Worm (Caenorhabditis elegans): ENCODE data around the gene fbxb-77.
A peak's percentile ranks its signal among the peaks of the same experiment; 100 is the strongest.

Gene fbxb-77

ce11 chrIV:4745422-4745821 is 10.5 kb downstream of the fbxb-77 start, which contains the start of gene timm-17B.1 (continued):
- TF ChIP-seq daf-19 (GFP tag; conservative IDR thresholded peaks at IDR 0.05), result no peak
- TF ChIP-seq ceh-62 (tag; optimal IDR thresholded peaks at IDR 0.05), result no peak
- no peak for TF ChIP-seq F10B5.3 (tag; optimal IDR thresholded peaks at IDR 0.05)
- peak; percentile 59 for TF ChIP-seq hlh-30 (tag; optimal IDR thresholded peaks at IDR 0.05; ENCODE audit: insufficient read depth)
- peak; percentile 22 for TF ChIP-seq nhr-11 (tag; optimal IDR thresholded peaks at IDR 0.05)
- TF ChIP-seq dve-1 (tag; optimal IDR thresholded peaks at IDR 0.05; ENCODE audit: insufficient read depth), result peak; percentile 79
- peak; percentile 57 for TF ChIP-seq hlh-11 (tag; optimal IDR thresholded peaks at IDR 0.05)
- no peak for TF ChIP-seq aha-1 (tag)
- TF ChIP-seq Y75B8A.6 (GFP tag; IDR thresholded peaks at IDR 0.05), result no peak
- TF ChIP-seq mep-1 (tag; optimal IDR thresholded peaks at IDR 0.05), result peak; percentile 73
- peak; percentile 57 for TF ChIP-seq nhr-102 (tag; optimal IDR thresholded peaks at IDR 0.05)
- no peak for TF ChIP-seq ceh-32 (tag; optimal IDR thresholded peaks at IDR 0.05; ENCODE audit: poor library complexity)
- no peak for TF ChIP-seq nhr-48 (tag; optimal IDR thresholded peaks at IDR 0.05)
- TF ChIP-seq ceh-20 (GFP tag; IDR thresholded peaks at IDR 0.05), result no peak
- TF ChIP-seq lin-38 (GFP tag; IDR thresholded peaks at IDR 0.05), result peak; percentile 89
- TF ChIP-seq F26F4.8 (GFP tag; conservative IDR thresholded peaks at IDR 0.05), result no peak
- no peak for TF ChIP-seq zfp-2 (tag; optimal IDR thresholded peaks at IDR 0.05)
- peak in 1 of 2 experiments; percentile 22 for TF ChIP-seq daf-16 (GFP tag; optimal IDR thresholded peaks at IDR 0.05)
- peak; percentile 43 for TF ChIP-seq daf-16 (tag; optimal IDR thresholded peaks at IDR 0.05)
- TF ChIP-seq ztf-7 (tag; optimal IDR thresholded peaks at IDR 0.05), result peak; percentile 84
- TF ChIP-seq Y105C5A.15 (GFP tag; IDR thresholded peaks at IDR 0.05), result no peak
- TF ChIP-seq pha-4 (GFP tag; IDR thresholded peaks at IDR 0.05), result no peak
- peak; percentile 65 for TF ChIP-seq pha-4 (tag; optimal IDR thresholded peaks at IDR 0.05)
- TF ChIP-seq pqm-1 (tag; optimal IDR thresholded peaks at IDR 0.05), result no peak
- TF ChIP-seq saeg-2 (GFP tag; IDR thresholded peaks at IDR 0.05), result no peak
- TF ChIP-seq duxl-1 (tag; optimal IDR thresholded peaks at IDR 0.05; ENCODE audit: poor library complexity), result peak; percentile 45
- no peak for TF ChIP-seq nhr-76 (tag; optimal IDR thresholded peaks at IDR 0.05)
- no peak for TF ChIP-seq mxl-2 (GFP tag; conservative IDR thresholded peaks at IDR 0.05)
- TF ChIP-seq mdl-1 (tag; optimal IDR thresholded peaks at IDR 0.05), result no peak
- TF ChIP-seq hmg-1.1 (GFP tag; IDR thresholded peaks at IDR 0.05), result peak; percentile 66
- TF ChIP-seq dpl-1 (GFP tag; optimal IDR thresholded peaks at IDR 0.05), result peak; percentile 78
- no peak for TF ChIP-seq F44E2.7 (GFP tag; IDR thresholded peaks at IDR 0.05)
- TF ChIP-seq ceh-44 (GFP tag; IDR thresholded peaks at IDR 0.05), result no peak
- no peak for TF ChIP-seq daf-8 (GFP tag; IDR thresholded peaks at IDR 0.05)
- TF ChIP-seq zag-1 (tag; optimal IDR thresholded peaks at IDR 0.05), result no peak
- TF ChIP-seq nhr-77 (tag; optimal IDR thresholded peaks at IDR 0.05), result peak; percentile 30
- TF ChIP-seq php-3 (GFP tag; IDR thresholded peaks at IDR 0.05), result no peak
- TF ChIP-seq nhr-25 (tag; optimal IDR thresholded peaks at IDR 0.05; ENCODE audit: borderline replicate concordance, insufficient read depth), result no peak
- no peak for TF ChIP-seq tag-97 (GFP tag; IDR thresholded peaks at IDR 0.05)
- TF ChIP-seq mxl-3 (GFP tag; optimal IDR thresholded peaks at IDR 0.05), result no peak
- no peak for TF ChIP-seq zip-11 (GFP tag; IDR thresholded peaks at IDR 0.05)

- TF ChIP-seq ceh-28 (tag; optimal IDR thresholded peaks at IDR 0.05) (no peak), egl-43 (GFP tag; IDR thresholded peaks at IDR 0.05) (0 out of 2 replicates have a peak, but pooled peaks have one; percentile 24), madf-5 (GFP tag; IDR thresholded peaks at IDR 0.05) (no peak), lin-38 (GFP tag; IDR thresholded peaks at IDR 0.05) (peak; percentile 43; the same call in 1 of the 2 replicates), ztf-11 (tag; optimal IDR thresholded peaks at IDR 0.05) (no peak), hmg-1.1 (GFP tag; IDR thresholded peaks at IDR 0.05) (no peak)
Observed at ce11 chrIV:4744167-4744566, 11.8 kb downstream of the fbxb-77 start, which contains the start of gene hoe-1. hoe-1 (minus strand) TSS chrIV:4744267.
